Worm (Caenorhabditis elegans) whole organism, L4/young adult: Measurements from ENCODE around the gene F58H1.8.

ENCODE experiments used
- W03F9.2 ChIP-seq: fragments of 150-350 bp; optimal IDR thresholded peaks from 2 replicates; lab custom pipeline; 2014; ENCODE audit warnings: missing biosample characterization, missing genetic modification characterization
- dao-5 ChIP-seq: sonication (generic microtip); optimal IDR thresholded peaks from 2 replicates; lab custom pipeline; 2016; ENCODE audit warnings: missing genotype, missing genetic modification characterization, moderate library complexity, missing compliant biosample characterization
- him-1 ChIP-seq: sonication (generic microtip); optimal IDR thresholded peaks from 2 replicates; lab custom pipeline; 2016; ENCODE audit warnings: missing genotype, missing genetic modification reagents, missing genetic modification characterization, missing compliant biosample characterization

DNA sequence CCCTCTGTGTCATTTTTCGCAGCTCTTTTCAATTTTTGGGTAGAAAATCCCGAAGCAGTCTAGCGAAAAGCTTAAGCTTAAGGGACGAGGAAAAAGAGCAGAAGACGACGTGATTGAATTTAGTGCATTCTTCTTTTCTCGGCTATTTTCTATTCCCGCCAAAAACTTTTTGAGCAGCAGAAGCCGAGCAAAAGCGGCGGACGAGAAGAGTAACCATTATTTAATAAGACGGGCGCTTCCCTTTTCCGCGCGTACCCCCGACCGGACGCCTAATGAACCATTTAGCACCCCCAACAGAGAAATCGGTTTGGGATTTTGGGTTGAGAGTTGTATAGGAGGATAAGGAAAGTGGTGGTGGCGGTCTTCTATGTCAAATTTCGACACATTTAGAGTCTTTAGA is 18.7 kb downstream of the F58H1.8 start:
- TF ChIP-seq him-1 (tag; lab: Kevin White, UChicago) (no peak), dao-5 (tag; lab: Kevin White, UChicago) (no peak), W03F9.2 (tag; lab: Kevin White, UChicago) (no peak)
